Worm (Caenorhabditis elegans) whole organism, L3 larva: ENCODE measurements around the gene T10B9.9.

Experiments used
- ama-1 ChIP-seq: fragments of 150-350 bp; optimal IDR thresholded peaks from 2 replicates; lab custom pipeline; 2018
- fos-1 ChIP-seq: fragments of 150-350 bp; optimal IDR thresholded peaks from 2 replicates; lab custom pipeline; 2014; ENCODE audit warnings: missing biosample characterization, missing genetic modification characterization
- lin-39 ChIP-seq: fragments of 150-350 bp; optimal IDR thresholded peaks from 2 replicates; lab custom pipeline; 2018; ENCODE audit warnings: missing biosample characterization, missing genetic modification reagents, missing genetic modification characterization
- nfya-1 ChIP-seq: sonication (generic microtip); optimal IDR thresholded peaks from 2 replicates; lab custom pipeline; 2017; ENCODE audit warnings: missing genetic modification characterization, mild to moderate bottlenecking, missing compliant biosample characterization, antibody characterized with exemption, moderate library complexity; ENCODE audit not compliant: insufficient read depth
- nhr-11 ChIP-seq: fragments of 150-350 bp; optimal IDR thresholded peaks from 2 replicates; lab custom pipeline; 2014; ENCODE audit warnings: missing biosample characterization, missing genetic modification characterization
- nhr-237 ChIP-seq: fragments of 150-350 bp; optimal IDR thresholded peaks from 2 replicates; lab custom pipeline; 2014; ENCODE audit warnings: missing biosample characterization, missing genetic modification characterization
- ztf-4 ChIP-seq: fragments of 150-350 bp; optimal IDR thresholded peaks from 2 replicates; lab custom pipeline; 2014; ENCODE audit warnings: missing biosample characterization, missing genetic modification characterization

DNA sequence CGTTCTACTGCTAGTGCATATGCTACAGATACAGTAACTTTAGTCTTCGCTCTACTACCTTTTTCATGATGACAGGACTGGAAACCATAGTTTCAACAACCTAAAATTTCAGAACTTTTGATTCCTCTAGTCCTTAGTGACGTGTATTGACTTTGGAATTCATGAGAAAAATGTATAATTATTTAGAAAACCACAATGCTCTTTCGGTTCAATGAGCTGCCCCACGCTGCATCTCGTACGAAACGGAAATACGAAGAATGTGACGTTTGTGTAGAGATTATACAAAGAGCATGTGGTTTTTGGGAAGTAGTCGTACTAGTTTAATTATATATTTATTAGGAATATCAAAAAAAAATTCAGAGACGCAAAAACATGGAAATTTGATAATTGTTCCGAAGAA lies 2.8 kb upstream of the T10B9.9 start:
- TF ChIP-seq ama-1 (lab: Kevin White, UChicago) (no peak), nhr-11 (tag; lab: Kevin White, UChicago) (peak; percentile 75), nfya-1 (tag; lab: Kevin White, UChicago) (no peak), ztf-4 (tag; lab: Kevin White, UChicago) (no peak), nhr-237 (no peak), lin-39 (no peak), fos-1 (tag; lab: Kevin White, UChicago) (no peak)
